Worm (Caenorhabditis elegans) whole organism, late embryonic: ENCODE data around the gene F53H4.6.

Source experiments
- C38D4.7 ChIP-seq: fragments of 200-800 bp; sonication (Bioruptor generic); optimal IDR thresholded peaks from 2 replicates; lab custom pipeline; 2018; ENCODE audit warnings: mild to moderate bottlenecking, missing genetic modification characterization, moderate library complexity, missing compliant biosample characterization
- T23F11.4 ChIP-seq: fragments of 200-800 bp; sonication (Bioruptor generic); optimal IDR thresholded peaks from 2 replicates; lab custom pipeline; 2018; ENCODE audit warnings: mild to moderate bottlenecking, missing genetic modification characterization, missing compliant biosample characterization
- Y22D7AL.16 ChIP-seq: sonication (generic microtip); optimal IDR thresholded peaks from 2 replicates; lab custom pipeline; 2016; ENCODE audit warnings: missing genetic modification characterization, missing compliant biosample characterization
- ahr-1 ChIP-seq: sonication (generic microtip); optimal IDR thresholded peaks from 2 replicates; lab custom pipeline; 2016; ENCODE audit warnings: missing genetic modification characterization, missing compliant biosample characterization
- ama-1 ChIP-seq: fragments of 150-350 bp; optimal IDR thresholded peaks from 2 replicates; lab custom pipeline; 2014
- ceh-19 ChIP-seq: fragments of 200-800 bp; sonication (Bioruptor generic); optimal IDR thresholded peaks from 2 replicates; lab custom pipeline; 2018; ENCODE audit warnings: mild to moderate bottlenecking, missing genetic modification characterization, missing compliant biosample characterization
- ceh-2 ChIP-seq: sonication (generic microtip); optimal IDR thresholded peaks from 2 replicates; lab custom pipeline; 2016; ENCODE audit warnings: missing genotype, missing genetic modification characterization, missing compliant biosample characterization
- ceh-22 ChIP-seq: sonication (generic microtip); optimal IDR thresholded peaks from 2 replicates; lab custom pipeline; 2017; ENCODE audit warnings: missing biosample characterization, missing genetic modification characterization
- ceh-24 ChIP-seq: sonication (generic microtip); optimal IDR thresholded peaks from 2 replicates; lab custom pipeline; 2016; ENCODE audit warnings: mild to moderate bottlenecking, missing genetic modification characterization, missing compliant biosample characterization
- ceh-30 ChIP-seq: fragments of 150-350 bp; optimal IDR thresholded peaks from 2 replicates; lab custom pipeline; 2014; ENCODE audit warnings: missing biosample characterization, missing genetic modification characterization
- ceh-34 ChIP-seq: sonication (generic microtip); optimal IDR thresholded peaks from 2 replicates; lab custom pipeline; 2016; ENCODE audit warnings: mild to moderate bottlenecking, missing genetic modification characterization, missing compliant biosample characterization
- ceh-45 ChIP-seq: fragments of 200-800 bp; sonication (Bioruptor generic); IDR thresholded peaks from 2 replicates; pipeline ENCODE4 v1.3.6; 2022; ENCODE audit warnings: missing genetic modification reagents, missing genetic modification characterization, missing compliant biosample characterization
- ceh-6 ChIP-seq: fragments of 200-800 bp; sonication (Bioruptor generic); optimal IDR thresholded peaks from 2 replicates; lab custom pipeline; 2018; ENCODE audit warnings: mild to moderate bottlenecking, missing genetic modification characterization, missing compliant biosample characterization
- che-1 ChIP-seq: sonication (generic microtip); optimal IDR thresholded peaks from 2 replicates; lab custom pipeline; 2016; ENCODE audit warnings: mild to moderate bottlenecking, missing genetic modification characterization, missing compliant biosample characterization
- dmd-4 ChIP-seq: sonication (generic microtip); optimal IDR thresholded peaks from 2 replicates; lab custom pipeline; 2016; ENCODE audit warnings: borderline replicate concordance, missing genetic modification characterization, missing compliant biosample characterization
- dve-1 ChIP-seq: sonication (generic microtip); optimal IDR thresholded peaks from 2 replicates; lab custom pipeline; 2017; ENCODE audit warnings: antibody characterized with exemption, mild to moderate bottlenecking, missing genetic modification characterization, missing compliant biosample characterization
- elt-2 ChIP-seq: sonication (generic microtip); optimal IDR thresholded peaks from 2 replicates; lab custom pipeline; 2016; ENCODE audit warnings: missing genetic modification reagents, missing genetic modification characterization, missing compliant biosample characterization
- elt-4 ChIP-seq: sonication (generic microtip); optimal IDR thresholded peaks from 2 replicates; lab custom pipeline; 2016; ENCODE audit warnings: missing genetic modification characterization, missing compliant biosample characterization
- ets-4 ChIP-seq: sonication (generic microtip); optimal IDR thresholded peaks from 2 replicates; lab custom pipeline; 2016; ENCODE audit warnings: missing genetic modification characterization, missing compliant biosample characterization
- fax-1 ChIP-seq: sonication (generic microtip); optimal IDR thresholded peaks from 2 replicates; lab custom pipeline; 2016; ENCODE audit warnings: missing genotype, missing genetic modification characterization, missing compliant biosample characterization
- fkh-6 ChIP-seq: sonication (generic microtip); optimal IDR thresholded peaks from 2 replicates; lab custom pipeline; 2016; ENCODE audit warnings: missing genetic modification characterization, missing compliant biosample characterization
- hlh-30 ChIP-seq: sonication (generic microtip); optimal IDR thresholded peaks from 2 replicates; lab custom pipeline; 2017; ENCODE audit warnings: antibody characterized with exemption, missing genetic modification characterization, missing compliant biosample characterization; ENCODE audit not compliant: insufficient read depth
- hlh-8 ChIP-seq: sonication (generic microtip); optimal IDR thresholded peaks from 2 replicates; lab custom pipeline; 2016; ENCODE audit warnings: missing genotype, missing genetic modification characterization, missing compliant biosample characterization
- lin-11 ChIP-seq: fragments of 200-800 bp; sonication (Bioruptor generic); optimal IDR thresholded peaks from 2 replicates; lab custom pipeline; 2018; ENCODE audit warnings: mild to moderate bottlenecking, missing genetic modification characterization, missing compliant biosample characterization
- madf-2 ChIP-seq: sonication (generic microtip); optimal IDR thresholded peaks from 2 replicates; lab custom pipeline; 2017; ENCODE audit warnings: missing genetic modification characterization, missing compliant biosample characterization
- nhr-11 ChIP-seq: fragments of 150-350 bp; optimal IDR thresholded peaks from 2 replicates; lab custom pipeline; 2014; ENCODE audit warnings: missing biosample characterization, missing genetic modification characterization
- nhr-232 ChIP-seq: sonication (generic microtip); optimal IDR thresholded peaks from 2 replicates; lab custom pipeline; 2016; ENCODE audit warnings: missing genetic modification characterization, missing compliant biosample characterization
- npax-4 ChIP-seq: sonication (generic microtip); optimal IDR thresholded peaks from 2 replicates; lab custom pipeline; 2016; ENCODE audit warnings: missing genetic modification characterization, missing compliant biosample characterization
- pag-3 ChIP-seq: sonication (generic microtip); optimal IDR thresholded peaks from 2 replicates; lab custom pipeline; 2016; ENCODE audit warnings: missing compliant biosample characterization, missing genetic modification characterization, borderline replicate concordance
- pha-2 ChIP-seq: sonication (generic microtip); optimal IDR thresholded peaks from 2 replicates; lab custom pipeline; 2017; ENCODE audit warnings: mild to moderate bottlenecking, missing genetic modification characterization, missing compliant biosample characterization
- ref-2 ChIP-seq: sonication (generic microtip); optimal IDR thresholded peaks from 2 replicates; lab custom pipeline; 2016; ENCODE audit warnings: missing genetic modification characterization, missing compliant biosample characterization
- sdc-2 ChIP-seq: sonication (generic microtip); optimal IDR thresholded peaks from 2 replicates; lab custom pipeline; 2016; ENCODE audit warnings: missing genotype, missing genetic modification characterization, missing compliant biosample characterization
- sox-2 ChIP-seq: fragments of 200-800 bp; sonication (Bioruptor generic); IDR thresholded peaks from 2 replicates; pipeline ENCODE4 v1.3.6; 2022; ENCODE audit warnings: missing genetic modification reagents, missing genetic modification characterization, missing compliant biosample characterization
- syd-9 ChIP-seq: sonication (generic microtip); optimal IDR thresholded peaks from 2 replicates; lab custom pipeline; 2016; ENCODE audit warnings: mild to moderate bottlenecking, missing genetic modification characterization, moderate library complexity, missing compliant biosample characterization
- tbx-2 ChIP-seq: sonication (generic microtip); optimal IDR thresholded peaks from 2 replicates; lab custom pipeline; 2016; ENCODE audit warnings: missing genetic modification characterization, missing compliant biosample characterization
- unc-3 ChIP-seq, 2 experiments: fragments of 200-800 bp in 1 of 2; sonication (Bioruptor generic) in 1 of 2; sonication (generic microtip) in 1 of 2; conservative IDR thresholded peaks in 1 of 2; optimal IDR thresholded peaks in 1 of 2; 2 replicates each; pipeline versions ENCODE4 v1.3.6 to Lab custom; 2016 to 2022; ENCODE audit warnings: missing compliant biosample characterization in 2 of 2, missing genetic modification characterization in 2 of 2, missing genetic modification reagents in 1 of 2
- unc-55 ChIP-seq: sonication (generic microtip); optimal IDR thresholded peaks from 2 replicates; lab custom pipeline; 2017; ENCODE audit warnings: missing biosample characterization, missing genetic modification reagents, missing genetic modification characterization
- zip-5 ChIP-seq: sonication (generic microtip); optimal IDR thresholded peaks from 2 replicates; lab custom pipeline; 2016; ENCODE audit warnings: missing genetic modification characterization, missing compliant biosample characterization

Gene F53H4.6

ce11 chrX:15887495-15887894 lies 27.1 kb upstream of the F53H4.6 start, which contains the start of gene F53H4.3:
Gene F53H4.3, minus strand, starts transcription at chrX:15887595.
- TF ChIP-seq sdc-2 (tag; lab: Kevin White, UChicago) (no peak), ceh-22 (no peak), syd-9 (no peak)

- TF ChIP-seq lin-11 (tag; lab: Kevin White, UChicago) (no peak), elt-4 (tag; lab: Kevin White, UChicago) (no peak), ama-1 (no peak), ceh-2 (tag; lab: Kevin White, UChicago) (no peak), C38D4.7 (no peak)
These were observed 24.1 kb upstream of the F53H4.6 start for ce11 chrX:15884478-15884877.

- TF ChIP-seq nhr-232 (no peak), ceh-30 (tag; lab: Kevin White, UChicago) (no peak), ama-1 (no peak), npax-4 (tag; lab: Kevin White, UChicago) (no peak), dmd-4 (tag; lab: Kevin White, UChicago) (no peak), sdc-2 (tag; lab: Kevin White, UChicago) (no peak), unc-3 (GFP tag; conservative IDR thresholded peaks at IDR 0.05; lab: Robert Waterston, UW) (no peak), unc-3 (tag; optimal IDR thresholded peaks at IDR 0.05; lab: Kevin White, UChicago) (no peak), ceh-34 (tag; lab: Kevin White, UChicago) (peak; percentile 54), unc-55 (GFP tag; lab: Kevin White, UChicago) (no peak), elt-2 (tag; lab: Kevin White, UChicago) (no peak), pha-2 (tag; lab: Kevin White, UChicago) (peak; percentile 29), dve-1 (no peak), hlh-8 (no peak), ref-2 (tag; lab: Kevin White, UChicago) (peak; percentile 26)
These were observed 20.6 kb upstream of the F53H4.6 start for ce11 chrX:15881027-15881426.

ce11 chrX:15878785-15879184 lies 18.4 kb upstream of the F53H4.6 start, which contains the start of gene gmeb-2:
Gene gmeb-2, plus strand, starts transcription at chrX:15879085.
- TF ChIP-seq dve-1 (no peak), fax-1 (tag; lab: Kevin White, UChicago) (no peak), npax-4 (tag; lab: Kevin White, UChicago) (no peak), ref-2 (tag; lab: Kevin White, UChicago) (no peak), che-1 (tag; lab: Kevin White, UChicago) (no peak), C38D4.7 (no peak), hlh-8 (no peak)

- TF ChIP-seq ceh-6 (GFP tag; lab: Kevin White, UChicago) (peak; percentile 29), ceh-19 (peak; percentile 21), dve-1 (no peak), che-1 (tag; lab: Kevin White, UChicago) (peak; percentile 29), ceh-45 (GFP tag; lab: Robert Waterston, UW) (no peak), Y22D7AL.16 (no peak), T23F11.4 (GFP tag; lab: Kevin White, UChicago) (peak; percentile 10)
These were observed 16.5 kb upstream of the F53H4.6 start for ce11 chrX:15876936-15877335.

ce11 chrX:15869589-15869988 lies 9.2 kb upstream of the F53H4.6 start:
- TF ChIP-seq madf-2 (tag; lab: Kevin White, UChicago) (no peak), pag-3 (tag; lab: Kevin White, UChicago) (no peak), sox-2 (GFP tag; lab: Robert Waterston, UW) (no peak), nhr-232 (no peak), tbx-2 (tag; lab: Kevin White, UChicago) (no peak), fkh-6 (tag; lab: Kevin White, UChicago) (no peak), npax-4 (tag; lab: Kevin White, UChicago) (no peak), ahr-1 (tag; lab: Kevin White, UChicago) (no peak), hlh-8 (no peak), ama-1 (no peak), ets-4 (tag; lab: Kevin White, UChicago) (no peak), ceh-2 (tag; lab: Kevin White, UChicago) (no peak), ceh-24 (tag; lab: Kevin White, UChicago) (no peak), zip-5 (tag; lab: Kevin White, UChicago) (no peak), nhr-11 (tag; lab: Kevin White, UChicago) (no peak), hlh-30 (tag; lab: Kevin White, UChicago) (no peak), C38D4.7 (no peak)
